Fruit fly (Drosophila melanogaster): ENCODE results near the gene CG15387.

DNA sequence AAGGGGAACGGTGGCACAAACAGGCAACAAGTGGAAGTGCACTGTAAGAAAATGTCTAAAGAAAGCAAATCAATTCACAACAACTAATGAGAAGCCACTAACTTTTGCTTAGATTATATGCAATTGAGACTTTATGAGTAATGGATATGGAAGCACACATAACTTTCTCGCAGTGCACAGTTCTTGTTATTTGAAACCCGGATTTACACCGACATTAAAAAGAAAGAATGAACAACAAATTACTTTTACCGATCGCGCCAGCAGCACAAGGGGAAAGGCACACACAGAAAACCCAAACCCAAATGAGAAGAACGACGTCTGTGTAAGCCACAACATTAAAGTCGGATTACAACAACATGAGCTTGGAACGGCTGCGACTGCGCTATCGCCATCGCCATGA lies 37.0 kb downstream of the CG15387 start:
- TF ChIP-seq Clk (GFP tag; optimal IDR thresholded peaks at IDR 0.05), result no peak
- TF ChIP-seq CG12768 (GFP tag; optimal IDR thresholded peaks at IDR 0.05), result no peak
- TF ChIP-seq CG7101 (tag; optimal IDR thresholded peaks at IDR 0.05), result no peak
- no peak for TF ChIP-seq CG7045 (GFP tag; optimal IDR thresholded peaks at IDR 0.05)
- TF ChIP-seq ovo (GFP tag; optimal IDR thresholded peaks at IDR 0.05), result no peak
- TF ChIP-seq tj (GFP tag; optimal IDR thresholded peaks at IDR 0.05), result no peak
- TF ChIP-seq CG5204 (GFP tag; optimal IDR thresholded peaks at IDR 0.05), result no peak
- TF ChIP-seq bab1 (GFP tag; optimal IDR thresholded peaks at IDR 0.05), result no peak
- TF ChIP-seq Crg-1 (GFP tag; optimal IDR thresholded peaks at IDR 0.05), result no peak

Data from whole organism, adult.